Fruit fly (Drosophila melanogaster) whole organism, pupa: Measurements from ENCODE around the gene CG6066.

ENCODE experiments used
- CG13204 ChIP-seq: fragments of 200-800 bp; sonication (Bioruptor generic); optimal IDR thresholded peaks from 2 replicates; lab custom pipeline; 2018; ENCODE audit warnings: missing biosample characterization, mild to moderate bottlenecking, missing genetic modification characterization, moderate library complexity
- CG14655 ChIP-seq: fragments of 200-800 bp; sonication (Bioruptor generic); optimal IDR thresholded peaks from 3 replicates; lab custom pipeline; 2017; ENCODE audit warnings: mild to moderate bottlenecking, missing biosample characterization, missing genetic modification reagents, missing genetic modification characterization
- CG32121 ChIP-seq: fragments of 200-800 bp; sonication (Bioruptor generic); IDR thresholded peaks from 2 replicates; pipeline ENCODE4 v1.3.6; 2022; ENCODE audit warnings: missing biosample characterization, missing genetic modification characterization
- CG34367 ChIP-seq: fragments of 200-800 bp; sonication (Bioruptor generic); optimal IDR thresholded peaks from 2 replicates; lab custom pipeline; 2018; ENCODE audit warnings: missing biosample characterization, mild to moderate bottlenecking, missing genetic modification characterization
- CG4496 ChIP-seq: fragments of 200-800 bp; sonication (Bioruptor generic); IDR thresholded peaks from 3 replicates; pipeline ENCODE4 v1.3.6; 2022; ENCODE audit warnings: missing biosample characterization, missing genetic modification characterization
- CG8159 ChIP-seq: fragments of 200-800 bp; sonication (Bioruptor generic); optimal IDR thresholded peaks from 3 replicates; lab custom pipeline; 2018; ENCODE audit warnings: missing biosample characterization, mild to moderate bottlenecking, missing genetic modification characterization, moderate library complexity
- CG8301 ChIP-seq: fragments of 200-800 bp; sonication (Bioruptor generic); optimal IDR thresholded peaks from 2 replicates; lab custom pipeline; 2018; ENCODE audit warnings: missing biosample characterization, mild to moderate bottlenecking, missing genetic modification characterization
- CG9948 ChIP-seq: fragments of 200-800 bp; sonication (Bioruptor generic); optimal IDR thresholded peaks from 2 replicates; lab custom pipeline; 2018; ENCODE audit warnings: missing biosample characterization, mild to moderate bottlenecking, missing genetic modification characterization, moderate library complexity
- EcR ChIP-seq: fragments of 200-800 bp; sonication (Bioruptor generic); optimal IDR thresholded peaks from 3 replicates; lab custom pipeline; 2019; ENCODE audit warnings: missing biosample characterization, missing genetic modification characterization, mild to moderate bottlenecking, moderate library complexity, missing genetic modification reagents
- Ets98B ChIP-seq: fragments of 200-800 bp; sonication (Bioruptor generic); IDR thresholded peaks from 2 replicates; pipeline ENCODE4 v1.3.6; 2022; ENCODE audit warnings: missing biosample characterization, missing genetic modification characterization
- Pif1B ChIP-seq: fragments of 200-800 bp; sonication (Bioruptor generic); optimal IDR thresholded peaks from 3 replicates; lab custom pipeline; 2016; ENCODE audit warnings: missing biosample characterization, missing genetic modification characterization
- Snoo ChIP-seq: fragments of 200-800 bp; sonication (Bioruptor generic); optimal IDR thresholded peaks from 3 replicates; lab custom pipeline; 2017; ENCODE audit warnings: missing biosample characterization, mild to moderate bottlenecking, missing genetic modification characterization, inconsistent platforms
- gl ChIP-seq: fragments of 200-800 bp; sonication (Bioruptor generic); optimal IDR thresholded peaks from 2 replicates; lab custom pipeline; 2018; ENCODE audit warnings: missing biosample characterization, mild to moderate bottlenecking, missing genetic modification characterization
- rn ChIP-seq: fragments of 200-800 bp; sonication (Bioruptor generic); IDR thresholded peaks from 2 replicates; pipeline ENCODE4 v1.3.6; 2022; ENCODE audit warnings: missing biosample characterization, missing genetic modification characterization

DNA sequence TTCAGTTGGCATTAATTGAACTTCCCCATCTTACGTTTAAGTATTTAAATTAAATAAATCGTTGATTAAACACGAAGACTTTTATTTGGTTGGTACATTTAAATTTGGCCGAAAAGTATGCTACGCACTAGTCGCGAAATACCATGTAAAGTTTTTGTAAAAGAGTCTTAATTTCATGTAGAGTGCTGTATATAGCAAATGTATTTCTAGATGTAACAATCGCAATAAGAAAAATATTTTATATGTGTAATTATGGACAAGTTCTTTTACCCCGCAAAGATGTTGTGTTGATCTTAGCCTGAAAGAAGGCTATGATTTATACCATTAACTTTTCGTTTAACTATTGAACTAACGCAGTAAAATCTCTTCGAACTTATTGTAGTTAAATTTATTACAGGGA, 33.8 kb downstream of the CG6066 start:
- no peak for TF ChIP-seq CG14655 (GFP tag; lab: Kevin White, UChicago)
- TF ChIP-seq EcR (GFP tag; lab: Kevin White, UChicago) = no peak
- TF ChIP-seq CG4496 = no peak
- TF ChIP-seq gl (tag; lab: Kevin White, UChicago) = no peak
- TF ChIP-seq Ets98B (GFP tag; lab: Robert Waterston, UW) = no peak
- no peak for TF ChIP-seq Pif1B (GFP tag; lab: Kevin White, UChicago)
- no peak for TF ChIP-seq CG8159 (tag; lab: Kevin White, UChicago)
- TF ChIP-seq CG32121 (GFP tag; lab: Robert Waterston, UW) = no peak
- no peak for TF ChIP-seq CG34367 (tag; lab: Kevin White, UChicago)
- no peak for TF ChIP-seq Snoo
- no peak for TF ChIP-seq CG9948 (tag; lab: Kevin White, UChicago)
- no peak for TF ChIP-seq rn
- no peak for TF ChIP-seq CG13204 (GFP tag; lab: Kevin White, UChicago)
- no peak for TF ChIP-seq CG8301 (tag; lab: Kevin White, UChicago)
